Worm (Caenorhabditis elegans) whole organism, L3 larva: ENCODE results near the gene hda-10.

Experiments used
- fkh-10 ChIP-seq: sonication (generic microtip); optimal IDR thresholded peaks from 2 replicates; lab custom pipeline; 2017; ENCODE audit warnings: missing biosample characterization, missing genetic modification reagents, missing genetic modification characterization
- nhr-11 ChIP-seq: fragments of 150-350 bp; optimal IDR thresholded peaks from 2 replicates; lab custom pipeline; 2014; ENCODE audit warnings: missing biosample characterization, missing genetic modification characterization
- nhr-12 ChIP-seq: fragments of 150-350 bp; optimal IDR thresholded peaks from 2 replicates; lab custom pipeline; 2014; ENCODE audit warnings: missing biosample characterization, missing genetic modification characterization
- nhr-23 ChIP-seq: fragments of 150-350 bp; optimal IDR thresholded peaks from 2 replicates; lab custom pipeline; 2014; ENCODE audit warnings: missing biosample characterization, missing genetic modification reagents, missing genetic modification characterization
- nhr-237 ChIP-seq: fragments of 150-350 bp; optimal IDR thresholded peaks from 2 replicates; lab custom pipeline; 2014; ENCODE audit warnings: missing biosample characterization, missing genetic modification characterization
- nhr-76 ChIP-seq: fragments of 150-350 bp; sonication (generic microtip); optimal IDR thresholded peaks from 5 replicates; lab custom pipeline; 2014; ENCODE audit warnings: missing biosample characterization, missing genetic modification characterization
- skn-1 ChIP-seq: fragments of 150-350 bp; optimal IDR thresholded peaks from 2 replicates; lab custom pipeline; 2014; ENCODE audit warnings: missing biosample characterization, missing genetic modification characterization
- snpc-4 ChIP-seq: fragments of 150-350 bp; optimal IDR thresholded peaks from 2 replicates; lab custom pipeline; 2014; ENCODE audit warnings: missing biosample characterization, missing genetic modification characterization
- unc-62 ChIP-seq: fragments of 150-350 bp; sonication (generic microtip); optimal IDR thresholded peaks from 4 replicates; lab custom pipeline; 2014; ENCODE audit warnings: missing biosample characterization, missing genetic modification reagents, missing genetic modification characterization

- no peak for TF ChIP-seq snpc-4 (tag; lab: Kevin White, UChicago)
- no peak for TF ChIP-seq nhr-76
- TF ChIP-seq nhr-11 (tag; lab: Kevin White, UChicago): no peak
- TF ChIP-seq skn-1 (tag; lab: Kevin White, UChicago): no peak
- no peak for TF ChIP-seq fkh-10 (GFP tag; lab: Kevin White, UChicago)
- no peak for TF ChIP-seq nhr-23 (tag; lab: Kevin White, UChicago)
- no peak for TF ChIP-seq unc-62 (GFP tag; lab: Kevin White, UChicago)
- TF ChIP-seq nhr-237 (tag; lab: Kevin White, UChicago): no peak
- TF ChIP-seq nhr-12 (tag; lab: Kevin White, UChicago): no peak
Measured at ce11 chrII:13931944-13932343, 49.4 kb downstream of the hda-10 start, which contains the start of gene hot-3.
